Worm (Caenorhabditis elegans): Measurements from ENCODE around the gene fbxb-108.

DNA sequence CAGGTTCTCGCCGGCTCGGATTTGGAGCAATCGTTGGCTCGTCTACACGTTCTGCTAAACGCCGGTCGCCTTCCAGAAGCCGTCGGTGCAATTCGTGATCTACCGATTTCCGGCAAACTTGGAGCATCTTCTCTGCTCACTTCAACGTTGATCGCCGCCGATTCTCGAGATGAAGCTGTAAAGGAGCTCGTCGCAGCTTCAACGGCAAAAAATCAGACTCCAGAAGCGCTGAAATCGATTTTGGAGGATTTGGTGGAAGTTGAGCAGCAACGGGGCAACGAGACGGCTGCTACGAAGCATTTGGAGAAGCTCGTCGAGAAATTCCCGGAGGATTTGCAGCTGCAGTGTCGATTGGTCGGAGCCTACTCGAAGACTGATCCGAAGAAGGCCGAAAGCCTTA, 26.9 kb downstream of the fbxb-108 start:
- TF ChIP-seq bed-1 (GFP tag; IDR thresholded peaks at IDR 0.05) (no peak), F57C9.4 (tag; optimal IDR thresholded peaks at IDR 0.05) (no peak)

All from whole organism, young adult.